Worm (Caenorhabditis elegans): Measurements from ENCODE around the gene sre-36.

The sre-36 gene

ce11 chrV:16403974-16404373 is 4.5 kb downstream of the sre-36 start, which contains the start of gene syp-1:
syp-1 (plus strand) TSS chrV:16404274.
- TF ChIP-seq tra-4 (tag; optimal IDR thresholded peaks at IDR 0.05) (no peak), scrt-1 (GFP tag; IDR thresholded peaks at IDR 0.05) (no peak)

- no peak for TF ChIP-seq flt-1 (GFP tag; IDR thresholded peaks at IDR 0.05)
- TF ChIP-seq ceh-13 (GFP tag; optimal IDR thresholded peaks at IDR 0.05), result no peak
- no peak for TF ChIP-seq hmg-4 (GFP tag; optimal IDR thresholded peaks at IDR 0.05)
- TF ChIP-seq ets-7 (tag; optimal IDR thresholded peaks at IDR 0.05), result no peak
- no peak for TF ChIP-seq ama-1 (optimal IDR thresholded peaks at IDR 0.05)
- no peak for TF ChIP-seq tbx-37 (GFP tag; conservative IDR thresholded peaks at IDR 0.05)
- no peak for TF ChIP-seq hnd-1 (tag; optimal IDR thresholded peaks at IDR 0.05)
- no peak for TF ChIP-seq tra-4 (tag; optimal IDR thresholded peaks at IDR 0.05)
- TF ChIP-seq aly-1 (tag; optimal IDR thresholded peaks at IDR 0.05), result no peak
- TF ChIP-seq ceh-36 (tag; optimal IDR thresholded peaks at IDR 0.05), result no peak
- TF ChIP-seq sea-1 (GFP tag; conservative IDR thresholded peaks at IDR 0.05), result no peak
- no peak for TF ChIP-seq scrt-1 (GFP tag; IDR thresholded peaks at IDR 0.05)
- TF ChIP-seq B0310.2 (tag; optimal IDR thresholded peaks at IDR 0.05), result no peak
- TF ChIP-seq pes-1 (GFP tag; IDR thresholded peaks at IDR 0.05), result no peak
- no peak for TF ChIP-seq F13C5.2 (tag; optimal IDR thresholded peaks at IDR 0.05)
Measured at ce11 chrV:16405366-16405765, 5.9 kb downstream of the sre-36 start.

- no peak for TF ChIP-seq hmg-4 (GFP tag; optimal IDR thresholded peaks at IDR 0.05)
Measured at ce11 chrV:16406357-16406756, 6.9 kb downstream of the sre-36 start.

- TF ChIP-seq B0310.2 (tag; optimal IDR thresholded peaks at IDR 0.05) (no peak), aly-1 (tag; optimal IDR thresholded peaks at IDR 0.05) (no peak), scrt-1 (GFP tag; IDR thresholded peaks at IDR 0.05) (no peak), tbx-37 (GFP tag; conservative IDR thresholded peaks at IDR 0.05) (no peak), hnd-1 (tag; optimal IDR thresholded peaks at IDR 0.05) (no peak), ceh-13 (GFP tag; optimal IDR thresholded peaks at IDR 0.05) (no peak), tbx-11 (GFP tag; IDR thresholded peaks at IDR 0.05) (no peak), ama-1 (optimal IDR thresholded peaks at IDR 0.05) (no peak), tra-4 (tag; optimal IDR thresholded peaks at IDR 0.05) (no peak), flt-1 (GFP tag; IDR thresholded peaks at IDR 0.05) (no peak)
Measured at ce11 chrV:16407663-16408062, 8.2 kb downstream of the sre-36 start, which contains the start of gene F26D2.3. F26D2.3 (plus strand) TSS chrV:16407963.

- TF ChIP-seq ama-1 (optimal IDR thresholded peaks at IDR 0.05) (no peak), ets-7 (tag; optimal IDR thresholded peaks at IDR 0.05) (no peak), B0310.2 (tag; optimal IDR thresholded peaks at IDR 0.05) (no peak), hnd-1 (tag; optimal IDR thresholded peaks at IDR 0.05) (no peak), pes-1 (GFP tag; IDR thresholded peaks at IDR 0.05) (no peak), ceh-13 (GFP tag; optimal IDR thresholded peaks at IDR 0.05) (no peak), tbx-11 (GFP tag; IDR thresholded peaks at IDR 0.05) (no peak), ceh-36 (tag; optimal IDR thresholded peaks at IDR 0.05) (no peak), hmg-4 (GFP tag; optimal IDR thresholded peaks at IDR 0.05) (no peak), F13C5.2 (tag; optimal IDR thresholded peaks at IDR 0.05) (no peak), tra-4 (tag; optimal IDR thresholded peaks at IDR 0.05) (no peak), scrt-1 (GFP tag; IDR thresholded peaks at IDR 0.05) (no peak), aly-1 (tag; optimal IDR thresholded peaks at IDR 0.05) (no peak), flt-1 (GFP tag; IDR thresholded peaks at IDR 0.05) (no peak), hmbx-1 (tag; optimal IDR thresholded peaks at IDR 0.05) (no peak), sea-1 (GFP tag; conservative IDR thresholded peaks at IDR 0.05) (no peak), tbx-37 (GFP tag; conservative IDR thresholded peaks at IDR 0.05) (no peak)
Measured at ce11 chrV:16410521-16410920, 11.0 kb downstream of the sre-36 start, which contains the start of gene srh-145. srh-145 (plus strand) TSS chrV:16410713.

ce11 chrV:16417014-16417413 is 17.5 kb downstream of the sre-36 start, which contains the start of gene str-55:
str-55 (minus strand) TSS chrV:16417114.
- TF ChIP-seq hmg-4 (GFP tag; optimal IDR thresholded peaks at IDR 0.05) (no peak), hmbx-1 (tag; optimal IDR thresholded peaks at IDR 0.05) (no peak), ceh-13 (GFP tag; optimal IDR thresholded peaks at IDR 0.05) (no peak), flt-1 (GFP tag; IDR thresholded peaks at IDR 0.05) (no peak), ets-7 (tag; optimal IDR thresholded peaks at IDR 0.05) (no peak), ama-1 (optimal IDR thresholded peaks at IDR 0.05) (no peak), F13C5.2 (tag; optimal IDR thresholded peaks at IDR 0.05) (no peak), ceh-36 (tag; optimal IDR thresholded peaks at IDR 0.05) (no peak)

ce11 chrV:16419769-16420168 is 20.3 kb downstream of the sre-36 start, which contains the start of gene F26D2.16:
F26D2.16 (minus strand) TSS chrV:16419869.
- TF ChIP-seq ama-1 (optimal IDR thresholded peaks at IDR 0.05), result no peak
- TF ChIP-seq tbx-37 (GFP tag; conservative IDR thresholded peaks at IDR 0.05), result no peak
- TF ChIP-seq scrt-1 (GFP tag; IDR thresholded peaks at IDR 0.05), result no peak
- TF ChIP-seq ets-7 (tag; optimal IDR thresholded peaks at IDR 0.05), result no peak
- no peak for TF ChIP-seq sea-1 (GFP tag; conservative IDR thresholded peaks at IDR 0.05)
- TF ChIP-seq B0310.2 (tag; optimal IDR thresholded peaks at IDR 0.05), result no peak
- no peak for TF ChIP-seq flt-1 (GFP tag; IDR thresholded peaks at IDR 0.05)

- TF ChIP-seq hnd-1 (tag; optimal IDR thresholded peaks at IDR 0.05) (no peak), tra-4 (tag; optimal IDR thresholded peaks at IDR 0.05) (no peak), ets-7 (tag; optimal IDR thresholded peaks at IDR 0.05) (no peak), B0310.2 (tag; optimal IDR thresholded peaks at IDR 0.05) (no peak), tbx-37 (GFP tag; conservative IDR thresholded peaks at IDR 0.05) (no peak), flt-1 (GFP tag; IDR thresholded peaks at IDR 0.05) (no peak), F13C5.2 (tag; optimal IDR thresholded peaks at IDR 0.05) (no peak), pes-1 (GFP tag; IDR thresholded peaks at IDR 0.05) (no peak), ceh-36 (tag; optimal IDR thresholded peaks at IDR 0.05) (no peak), ama-1 (optimal IDR thresholded peaks at IDR 0.05) (no peak), scrt-1 (GFP tag; IDR thresholded peaks at IDR 0.05) (no peak), tbx-11 (GFP tag; IDR thresholded peaks at IDR 0.05) (no peak)
Measured at ce11 chrV:16420696-16421095, 21.2 kb downstream of the sre-36 start, which contains the start of gene srw-48. srw-48 (plus strand) TSS chrV:16420996.

All from whole organism, early embryonic.